Worm (Caenorhabditis elegans): ENCODE data around the gene F38H4.5.
"Not testable (repeated sequence)": the region's sequence is repeated elsewhere in the genome, so short reads cannot be mapped to it uniquely, and the experiment has no call there.

The F38H4.5 gene

DNA sequence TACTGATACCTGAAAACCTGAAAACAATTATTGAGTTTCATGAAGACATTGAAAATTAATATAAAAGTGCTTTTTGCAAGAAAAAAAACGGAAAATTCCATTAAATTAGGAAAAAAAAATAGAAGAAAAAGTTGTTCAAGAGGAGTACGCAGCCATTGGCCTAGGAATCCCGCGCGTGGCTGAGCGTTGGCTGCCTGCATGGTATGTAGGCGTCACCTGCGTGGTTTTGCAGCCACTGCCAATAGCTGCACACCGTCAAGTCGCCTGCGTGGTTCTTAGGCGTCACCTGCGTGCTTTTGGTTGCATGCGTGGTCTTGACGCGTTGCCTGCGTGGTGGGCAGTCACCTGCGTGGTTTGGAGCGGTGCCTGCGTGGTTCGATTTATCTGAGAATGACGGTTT lies 24.0 kb upstream of the F38H4.5 start, which contains the start of gene M117.6:
Gene M117.6 (minus strand): TSS at position 101 of the 400 bp plus-strand sequence.
- not testable (repeated sequence) for TF ChIP-seq nhr-12, C16A3.4, ceh-90 (tag; optimal IDR thresholded peaks at IDR 0.05)

DNA sequence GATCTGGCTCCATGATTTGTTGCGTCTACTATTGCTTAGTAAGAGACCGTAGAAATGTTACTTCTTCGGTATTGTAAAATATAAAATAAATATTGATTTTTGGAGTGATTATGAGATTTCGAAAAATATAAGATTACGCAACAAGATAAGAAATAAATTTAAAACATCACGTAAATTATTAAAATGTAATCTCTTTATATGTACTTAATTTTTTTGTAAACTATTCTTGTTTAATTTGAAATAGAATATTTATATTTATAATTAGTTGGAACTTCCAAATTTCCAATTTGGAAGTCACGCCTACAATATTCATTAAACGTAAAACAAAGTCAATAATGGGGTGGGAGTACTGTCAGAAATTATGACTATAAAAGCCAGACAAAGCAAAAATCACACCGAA lies 18.5 kb upstream of the F38H4.5 start, which contains the start of gene M117.4:
Gene M117.4 (minus strand): TSS at position 101 of the 400 bp plus-strand sequence.
- TF ChIP-seq elt-2 (tag; optimal IDR thresholded peaks at IDR 0.05) (no peak), pag-3 (tag; optimal IDR thresholded peaks at IDR 0.05; ENCODE audit: borderline replicate concordance, insufficient read depth) (no peak), Y116A8C.19 (tag; optimal IDR thresholded peaks at IDR 0.05; ENCODE audit: borderline replicate concordance) (no peak), mab-9 (GFP tag; IDR thresholded peaks at IDR 0.05) (no peak), ceh-8 (GFP tag; optimal IDR thresholded peaks at IDR 0.05) (no peak), unc-62 (GFP tag; optimal IDR thresholded peaks at IDR 0.05) (no peak), tlp-1 (tag; optimal IDR thresholded peaks at IDR 0.05) (no peak)

DNA sequence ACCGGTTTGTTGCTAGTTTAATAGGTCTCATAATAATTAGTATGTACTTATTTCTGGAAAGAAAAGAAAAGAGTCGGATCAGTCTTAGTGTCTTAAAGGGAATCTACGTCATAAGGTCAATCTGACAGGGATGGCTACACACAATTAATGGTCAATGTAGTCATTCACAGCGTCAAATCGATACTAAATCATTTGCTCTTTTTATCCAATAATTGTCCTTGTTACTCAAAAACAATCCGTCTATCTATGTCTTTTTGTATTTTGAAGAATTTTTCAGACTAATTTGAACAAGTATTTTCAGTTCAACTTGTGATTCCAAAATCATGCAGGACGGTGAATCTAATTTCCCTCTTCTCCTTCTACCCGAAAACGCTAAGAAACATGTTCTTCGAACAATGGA lies 13.3 kb upstream of the F38H4.5 start, which contains the start of gene fbxb-3:
Gene fbxb-3 (plus strand): TSS at position 301 of the 400 bp plus-strand sequence.
- TF ChIP-seq elt-3 (tag; optimal IDR thresholded peaks at IDR 0.05) (no peak), ceh-88 (GFP tag; IDR thresholded peaks at IDR 0.05) (no peak), mef-2 (tag; optimal IDR thresholded peaks at IDR 0.05) (no peak), rnt-1 (tag; optimal IDR thresholded peaks at IDR 0.05) (no peak), jun-1 (tag; optimal IDR thresholded peaks at IDR 0.05) (no peak)

DNA sequence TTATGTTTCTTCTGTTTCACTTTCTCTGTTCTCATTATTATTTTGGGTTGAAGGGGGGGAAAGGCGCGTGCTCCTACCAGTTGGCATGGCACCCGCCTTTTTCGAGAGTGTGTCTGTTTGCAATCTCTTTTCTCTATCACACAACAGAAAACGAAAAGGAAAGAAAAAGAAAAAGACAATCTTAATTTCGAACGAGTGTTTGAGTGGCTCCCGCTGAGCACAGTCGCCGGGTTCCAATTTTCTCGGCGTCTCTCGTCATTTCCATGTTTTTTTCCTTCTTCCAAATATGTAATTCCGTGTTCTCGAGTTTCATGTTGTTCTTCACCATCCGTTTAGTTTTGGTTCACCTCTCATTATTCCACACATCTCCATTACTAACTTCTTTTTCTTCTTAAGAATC lies 9.9 kb upstream of the F38H4.5 start, which contains the start of gene F38H4.3:
Gene F38H4.3 (plus strand): TSS at position 301 of the 400 bp plus-strand sequence.
- TF ChIP-seq xbp-1 (tag; optimal IDR thresholded peaks at IDR 0.05) (no peak), skn-1 (tag; optimal IDR thresholded peaks at IDR 0.05) (no peak), C34B4.2 (tag; optimal IDR thresholded peaks at IDR 0.05) (no peak), nhr-76 (tag; optimal IDR thresholded peaks at IDR 0.05) (no peak), fkh-8 (tag; optimal IDR thresholded peaks at IDR 0.05) (peak; percentile 7), efl-1 (optimal IDR thresholded peaks at IDR 0.05) (no peak), efl-1 (GFP tag; optimal IDR thresholded peaks at IDR 0.05 in 1 of 2) (no peak), ets-5 (GFP tag; IDR thresholded peaks at IDR 0.05) (no peak), hlh-4 (tag; optimal IDR thresholded peaks at IDR 0.05) (no peak)

DNA sequence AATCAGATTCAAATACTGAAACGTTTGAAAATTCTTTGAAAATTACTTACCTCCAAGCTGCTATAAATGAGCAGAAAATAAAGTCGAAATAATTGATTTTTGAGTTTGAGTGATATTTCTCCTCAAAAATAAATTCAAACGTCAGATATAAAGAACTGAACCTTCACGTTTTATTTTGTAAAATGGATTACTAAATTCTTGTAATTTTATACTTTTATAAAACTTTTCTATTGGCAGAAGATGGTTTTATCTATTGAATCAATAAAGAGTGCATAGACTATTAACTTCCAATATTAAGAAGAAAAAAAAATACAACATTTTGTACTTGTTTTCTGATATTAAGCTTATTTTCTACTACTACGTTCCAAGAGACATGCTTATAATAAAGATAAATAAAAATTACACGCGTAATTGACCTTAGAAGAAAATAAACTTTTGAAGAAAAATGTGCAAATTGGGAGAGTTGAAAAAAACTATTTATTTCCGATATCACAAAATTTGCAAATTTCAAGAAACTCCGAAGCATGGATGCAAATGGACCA lies 4.1 kb upstream of the F38H4.5 start, which contains the start of the genes F38H4.6 and F38H4.4:
Gene F38H4.6 (minus strand): TSS at position 101 of the 542 bp plus-strand sequence.
Gene F38H4.4 (plus strand): TSS at position 492 of the 542 bp plus-strand sequence.
- TF ChIP-seq nhr-12 (tag; optimal IDR thresholded peaks at IDR 0.05) (no peak), nhr-20 (tag; optimal IDR thresholded peaks at IDR 0.05) (no peak), nhr-28 (tag; optimal IDR thresholded peaks at IDR 0.05) (no peak), lin-39 (tag; optimal IDR thresholded peaks at IDR 0.05) (no peak), xbp-1 (tag; optimal IDR thresholded peaks at IDR 0.05) (no peak), grh-1 (GFP tag; IDR thresholded peaks at IDR 0.05) (no peak), aha-1 (tag; optimal IDR thresholded peaks at IDR 0.05) (no peak), nhr-11 (tag; optimal IDR thresholded peaks at IDR 0.05) (no peak), pag-3 (tag; optimal IDR thresholded peaks at IDR 0.05; ENCODE audit: borderline replicate concordance, insufficient read depth) (no peak), ceh-88 (GFP tag; IDR thresholded peaks at IDR 0.05) (no peak)

DNA sequence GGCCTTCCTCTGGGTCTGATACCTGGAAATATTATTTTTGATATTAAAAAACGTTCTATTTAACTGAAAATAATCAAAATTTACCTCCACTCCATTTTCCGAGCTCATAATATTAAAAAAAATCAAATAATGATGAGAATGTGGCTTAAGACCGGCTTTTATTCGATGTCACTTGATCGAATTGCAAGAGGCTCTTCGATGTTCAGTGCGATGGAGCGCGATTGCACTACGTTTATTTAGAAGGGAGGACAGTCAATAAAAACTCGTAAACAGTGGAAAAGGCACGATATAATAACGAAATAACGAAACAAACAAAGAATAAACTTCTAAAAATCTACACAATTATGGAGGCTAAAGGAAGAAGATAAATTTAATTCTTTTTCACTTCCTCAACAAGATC lies 2.8 kb downstream of the F38H4.5 start, which contains the start of gene tag-30:
Gene tag-30 (minus strand): TSS at position 383 of the 400 bp plus-strand sequence.
- TF ChIP-seq swsn-7 (tag; optimal IDR thresholded peaks at IDR 0.05) (peak; percentile 35), efl-1 (optimal IDR thresholded peaks at IDR 0.05) (peak; percentile 54 to 61), efl-1 (GFP tag; optimal IDR thresholded peaks at IDR 0.05 in 1 of 2) (peak; percentile 57 to 87), nhr-77 (tag; optimal IDR thresholded peaks at IDR 0.05) (peak; percentile 31), ceh-82 (tag; optimal IDR thresholded peaks at IDR 0.05) (peak in 1 of 3 experiments; percentile 26), ceh-88 (GFP tag; IDR thresholded peaks at IDR 0.05) (no peak), unc-62 (GFP tag; optimal IDR thresholded peaks at IDR 0.05) (no peak), lsy-2 (tag; optimal IDR thresholded peaks at IDR 0.05) (peak in 1 of 2 experiments; percentile 70), ceh-63 (GFP tag; optimal IDR thresholded peaks at IDR 0.05) (no peak), hpl-2 (GFP tag; optimal IDR thresholded peaks at IDR 0.05) (no peak), nhr-71 (tag; optimal IDR thresholded peaks at IDR 0.05) (peak; percentile 67), dpl-1 (GFP tag; optimal IDR thresholded peaks at IDR 0.05) (peak; percentile 17 to 69 (median 49)), rnt-1 (tag; optimal IDR thresholded peaks at IDR 0.05) (peak; percentile 40), nhr-90 (tag; optimal IDR thresholded peaks at IDR 0.05; ENCODE audit: poor library complexity) (peak; percentile 31), xbp-1 (tag; optimal IDR thresholded peaks at IDR 0.05) (peak; percentile 43), dsc-1 (tag; optimal IDR thresholded peaks at IDR 0.05) (peak; percentile 35), zag-1 (tag; optimal IDR thresholded peaks at IDR 0.05) (no peak), irx-1 (tag; optimal IDR thresholded peaks at IDR 0.05) (peak; percentile 19), nhr-11 (tag; optimal IDR thresholded peaks at IDR 0.05) (no peak)

Data from whole organism, L1 larva.